Fruit fly (Drosophila melanogaster): ENCODE measurements around the gene ec.
A peak's percentile ranks its signal among the peaks of the same experiment; 100 is the strongest.

The ec gene

dm6 chrX:3835764-3836342 lies 24.4 kb downstream of the ec start:
- TF ChIP-seq noc (tag; optimal IDR thresholded peaks at IDR 0.05) = no peak

- no peak for TF ChIP-seq noc (tag; optimal IDR thresholded peaks at IDR 0.05)
Observed at dm6 chrX:3837628-3838027, 26.1 kb downstream of the ec start.

- TF ChIP-seq noc (tag; optimal IDR thresholded peaks at IDR 0.05) = peak; percentile 76
Observed at dm6 chrX:3838648-3839047, 27.1 kb downstream of the ec start.

- peak; percentile 3 for TF ChIP-seq noc (tag; optimal IDR thresholded peaks at IDR 0.05)
Observed at dm6 chrX:3840962-3841361, 29.5 kb downstream of the ec start.

- no peak for TF ChIP-seq noc (tag; optimal IDR thresholded peaks at IDR 0.05)
Observed at dm6 chrX:3842898-3843297, 31.4 kb downstream of the ec start.

dm6 chrX:3845340-3846161 lies 34.1 kb downstream of the ec start:
- TF ChIP-seq noc (tag; optimal IDR thresholded peaks at IDR 0.05) = no peak

dm6 chrX:3846393-3846792 lies 34.9 kb downstream of the ec start:
- TF ChIP-seq noc (tag; optimal IDR thresholded peaks at IDR 0.05) = no peak

dm6 chrX:3849419-3850028 lies 38.0 kb downstream of the ec start:
- no peak for TF ChIP-seq noc (tag; optimal IDR thresholded peaks at IDR 0.05)

- no peak for TF ChIP-seq noc (tag; optimal IDR thresholded peaks at IDR 0.05)
Observed at dm6 chrX:3861183-3861582, 49.7 kb downstream of the ec start.

dm6 chrX:3862319-3862919 lies 50.9 kb downstream of the ec start:
- TF ChIP-seq noc (tag; optimal IDR thresholded peaks at IDR 0.05) = no peak

- no peak for TF ChIP-seq noc (tag; optimal IDR thresholded peaks at IDR 0.05)
Observed at dm6 chrX:3866104-3866503, 54.6 kb downstream of the ec start.

dm6 chrX:3866844-3867457 lies 55.5 kb downstream of the ec start:
- TF ChIP-seq noc (tag; optimal IDR thresholded peaks at IDR 0.05) = no peak

- no peak for TF ChIP-seq noc (tag; optimal IDR thresholded peaks at IDR 0.05)
Observed at dm6 chrX:3867782-3868181, 56.3 kb downstream of the ec start.

- no peak for TF ChIP-seq noc (tag; optimal IDR thresholded peaks at IDR 0.05)
Observed at dm6 chrX:3868456-3869023, 57.0 kb downstream of the ec start, which contains the start of gene CG2930. CG2930 (plus strand) TSS chrX:3868973.

dm6 chrX:3869092-3869491 lies 57.6 kb downstream of the ec start:
- TF ChIP-seq noc (tag; optimal IDR thresholded peaks at IDR 0.05) = peak; percentile 70

- TF ChIP-seq noc (tag; optimal IDR thresholded peaks at IDR 0.05) = peak; percentile 52
Observed at dm6 chrX:3870577-3870976, 59.1 kb downstream of the ec start.

Data from whole organism, larva.